Worm (Caenorhabditis elegans) whole organism, mixed stage, embryonic: ENCODE results near the gene spp-16.

Source experiments
- M03D4.4 ChIP-seq: sonication (generic microtip); optimal IDR thresholded peaks from 2 replicates; lab custom pipeline; 2017; ENCODE audit warnings: mild to moderate bottlenecking, missing genetic modification characterization, missing compliant biosample characterization
- blmp-1 ChIP-seq: fragments of 150-350 bp; optimal IDR thresholded peaks from 2 replicates; lab custom pipeline; 2014; ENCODE audit warnings: missing biosample characterization, missing genetic modification characterization
- ces-1 ChIP-seq: fragments of 150-350 bp; optimal IDR thresholded peaks from 2 replicates; lab custom pipeline; 2014; ENCODE audit warnings: missing biosample characterization, missing genetic modification reagents, missing genetic modification characterization
- drap-1 ChIP-seq: fragments of 200-800 bp; sonication (Bioruptor generic); optimal IDR thresholded peaks from 3 replicates; lab custom pipeline; 2018; ENCODE audit warnings: mild to moderate bottlenecking, missing genetic modification characterization, missing compliant biosample characterization
- elt-3 ChIP-seq: fragments of 150-350 bp; optimal IDR thresholded peaks from 2 replicates; lab custom pipeline; 2014; ENCODE audit warnings: missing biosample characterization, missing genetic modification characterization
- lin-13 ChIP-seq: fragments of 150-350 bp; optimal IDR thresholded peaks from 2 replicates; lab custom pipeline; 2014; ENCODE audit warnings: missing biosample characterization, missing genetic modification characterization
- mep-1 ChIP-seq: fragments of 150-350 bp; optimal IDR thresholded peaks from 2 replicates; lab custom pipeline; 2017; ENCODE audit warnings: missing biosample characterization, missing genetic modification reagents, missing genetic modification characterization, inconsistent platforms
- nhr-12 ChIP-seq: fragments of 150-350 bp; optimal IDR thresholded peaks from 2 replicates; lab custom pipeline; 2014; ENCODE audit warnings: missing biosample characterization, missing genetic modification characterization
- nhr-76 ChIP-seq: sonication (generic microtip); optimal IDR thresholded peaks from 2 replicates; lab custom pipeline; 2017; ENCODE audit warnings: missing biosample characterization, missing genetic modification characterization
- unc-62 ChIP-seq: fragments of 150-350 bp; optimal IDR thresholded peaks from 2 replicates; lab custom pipeline; 2014; ENCODE audit warnings: missing biosample characterization, missing genetic modification reagents, missing genetic modification characterization
- ztf-11 ChIP-seq: fragments of 150-350 bp; optimal IDR thresholded peaks from 2 replicates; lab custom pipeline; 2014; ENCODE audit warnings: missing biosample characterization, missing genetic modification characterization

DNA sequence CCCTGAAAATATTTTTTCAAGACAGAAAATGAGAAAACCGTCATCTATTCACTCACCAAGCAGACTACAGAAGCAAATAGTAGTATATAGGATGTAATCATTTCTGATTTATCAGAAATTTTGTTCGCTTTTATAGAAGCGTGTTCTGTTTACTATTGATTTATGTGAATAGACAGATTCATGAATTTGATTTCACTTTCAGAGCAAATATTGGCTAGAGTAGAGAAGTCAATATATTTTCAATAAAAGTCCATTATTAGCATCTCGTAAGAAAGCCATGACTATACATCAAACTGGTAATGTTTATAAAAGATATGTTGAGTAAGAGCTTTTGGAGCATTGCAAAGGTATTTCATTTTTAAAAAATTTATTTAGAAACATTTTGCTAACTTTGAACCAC lies 30.1 kb upstream of the spp-16 start, which contains the start of gene scvp-1:
- no peak for TF ChIP-seq lin-13 (tag; lab: Kevin White, UChicago)
- TF ChIP-seq unc-62 (GFP tag; lab: Kevin White, UChicago) = no peak
- TF ChIP-seq nhr-76 (tag; lab: Kevin White, UChicago) = no peak
- TF ChIP-seq blmp-1 (tag; lab: Kevin White, UChicago) = no peak
- TF ChIP-seq M03D4.4 (tag; lab: Kevin White, UChicago) = no peak
- TF ChIP-seq mep-1 (tag; lab: Kevin White, UChicago) = no peak
- TF ChIP-seq ztf-11 (tag; lab: Kevin White, UChicago) = no peak
- TF ChIP-seq nhr-12 (tag; lab: Kevin White, UChicago) = no peak
- TF ChIP-seq drap-1 (GFP tag; lab: Kevin White, UChicago) = no peak
- TF ChIP-seq elt-3 (tag; lab: Kevin White, UChicago) = no peak
- no peak for TF ChIP-seq ces-1 (GFP tag; lab: Kevin White, UChicago)
